Fruit fly (Drosophila melanogaster) whole organism, prepupa: Measurements from ENCODE around the gene Nep1.
A peak's percentile ranks its signal among the peaks of the same experiment; 100 is the strongest.

ENCODE experiments used
- lz ChIP-seq: fragments of 200-800 bp; sonication (Bioruptor generic); optimal IDR thresholded peaks from 3 replicates; lab custom pipeline; 2016; ENCODE audit warnings: missing biosample characterization, missing genetic modification characterization
- spab ChIP-seq: fragments of 200-800 bp; sonication (Bioruptor generic); optimal IDR thresholded peaks from 2 replicates; lab custom pipeline; 2017; ENCODE audit warnings: missing biosample characterization, mild to moderate bottlenecking, missing genetic modification characterization, missing genetic modification reagents

dm6 chrX:6077043-6077547 lies 13.9 kb upstream of the Nep1 start:
- peak; percentile 32 for TF ChIP-seq lz (GFP tag; lab: Kevin White, UChicago)
- peak; percentile 24 for TF ChIP-seq spab (GFP tag; lab: Kevin White, UChicago)
